Worm (Caenorhabditis elegans) whole organism, mixed stage, embryonic: ENCODE measurements around the gene npr-2.

Experiments
- blmp-1 ChIP-seq: fragments of 150-350 bp; optimal IDR thresholded peaks from 2 replicates; lab custom pipeline; 2014; ENCODE audit warnings: missing biosample characterization, missing genetic modification characterization
- ceh-83 ChIP-seq: fragments of 200-800 bp; sonication (Bioruptor generic); optimal IDR thresholded peaks from 2 replicates; lab custom pipeline; 2018; ENCODE audit warnings: mild to moderate bottlenecking, missing genetic modification characterization, missing compliant biosample characterization
- elt-1 ChIP-seq: sonication (generic microtip); optimal IDR thresholded peaks from 2 replicates; lab custom pipeline; 2017; ENCODE audit warnings: missing genetic modification characterization, mild to moderate bottlenecking, missing compliant biosample characterization, antibody characterized with exemption, moderate library complexity, borderline replicate concordance; ENCODE audit not compliant: insufficient read depth
- ham-2 ChIP-seq: fragments of 200-800 bp; sonication (Bioruptor generic); optimal IDR thresholded peaks from 2 replicates; lab custom pipeline; 2018; ENCODE audit warnings: mild to moderate bottlenecking, missing genetic modification characterization, missing compliant biosample characterization
- lin-13 ChIP-seq: fragments of 150-350 bp; optimal IDR thresholded peaks from 2 replicates; lab custom pipeline; 2014; ENCODE audit warnings: missing biosample characterization, missing genetic modification characterization
- lsy-2 ChIP-seq: fragments of 150-350 bp; optimal IDR thresholded peaks from 2 replicates; lab custom pipeline; 2014; ENCODE audit warnings: missing biosample characterization, missing genetic modification characterization
- mab-5 ChIP-seq: fragments of 150-350 bp; optimal IDR thresholded peaks from 2 replicates; lab custom pipeline; 2014; ENCODE audit warnings: missing biosample characterization, missing genetic modification characterization
- mep-1 ChIP-seq: fragments of 150-350 bp; optimal IDR thresholded peaks from 2 replicates; lab custom pipeline; 2017; ENCODE audit warnings: missing biosample characterization, missing genetic modification reagents, missing genetic modification characterization, inconsistent platforms
- mls-2 ChIP-seq: sonication (generic microtip); optimal IDR thresholded peaks from 2 replicates; lab custom pipeline; 2016; ENCODE audit warnings: mild to moderate bottlenecking, missing genetic modification characterization, moderate library complexity, missing compliant biosample characterization
- nhr-28 ChIP-seq: fragments of 150-350 bp; optimal IDR thresholded peaks from 2 replicates; lab custom pipeline; 2014; ENCODE audit warnings: missing biosample characterization, missing genetic modification characterization
- pha-4 ChIP-seq: fragments of 150-350 bp; optimal IDR thresholded peaks from 2 replicates; lab custom pipeline; 2018; ENCODE audit warnings: missing biosample characterization, missing genetic modification reagents, missing genetic modification characterization
- sem-2 ChIP-seq: fragments of 200-800 bp; sonication (Bioruptor generic); optimal IDR thresholded peaks from 2 replicates; lab custom pipeline; 2018; ENCODE audit warnings: mild to moderate bottlenecking, missing genetic modification characterization, missing compliant biosample characterization
- unc-39 ChIP-seq: fragments of 150-350 bp; optimal IDR thresholded peaks from 2 replicates; lab custom pipeline; 2014; ENCODE audit warnings: missing biosample characterization, missing genetic modification characterization
- unc-62 ChIP-seq: fragments of 150-350 bp; optimal IDR thresholded peaks from 2 replicates; lab custom pipeline; 2014; ENCODE audit warnings: missing biosample characterization, missing genetic modification reagents, missing genetic modification characterization

ce11 chrIV:9614060-9614459, 34.1 kb upstream of the npr-2 start:
- no peak for TF ChIP-seq unc-62
- TF ChIP-seq elt-1: peak; percentile 100
- no peak for TF ChIP-seq ham-2
- TF ChIP-seq unc-39 (tag; lab: Kevin White, UChicago): no peak
- TF ChIP-seq mls-2 (tag; lab: Kevin White, UChicago): no peak
- no peak for TF ChIP-seq lin-13 (tag; lab: Kevin White, UChicago)
- TF ChIP-seq lsy-2 (tag; lab: Kevin White, UChicago): no peak
- TF ChIP-seq ceh-83 (GFP tag; lab: Kevin White, UChicago): no peak
- TF ChIP-seq pha-4 (tag; lab: Kevin White, UChicago): no peak
- no peak for TF ChIP-seq mep-1
- TF ChIP-seq nhr-28 (tag; lab: Kevin White, UChicago): no peak
- TF ChIP-seq blmp-1 (tag; lab: Kevin White, UChicago): no peak
- no peak for TF ChIP-seq mab-5
- TF ChIP-seq sem-2 (GFP tag; lab: Kevin White, UChicago): no peak
